Worm (Caenorhabditis elegans): ENCODE measurements around the gene R12B2.8.

The R12B2.8 gene

DNA sequence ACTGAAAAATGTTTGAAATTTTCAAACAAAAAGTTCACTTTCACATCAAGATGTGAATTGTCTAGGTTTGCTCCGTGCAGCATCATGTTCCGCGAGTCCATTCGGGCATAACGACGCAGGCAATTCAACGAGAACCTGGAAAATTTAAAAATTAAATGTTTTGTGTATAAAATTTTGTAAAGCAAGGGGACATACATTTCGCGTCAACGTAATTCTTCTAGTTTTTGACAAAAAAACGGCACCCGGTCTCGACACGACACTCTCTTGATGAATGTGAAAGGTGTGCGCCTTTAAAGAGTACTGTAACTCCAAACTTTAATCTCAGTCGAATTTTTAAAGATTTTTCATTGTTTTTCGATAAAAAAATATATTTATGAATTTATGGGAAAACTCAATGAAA, 10.3 kb downstream of the R12B2.8 start, which contains the start of gene R12B2.6:
Gene R12B2.6, minus strand, starts transcription at position 101 of the 400 bp plus-strand sequence.
- TF ChIP-seq snpc-4 (tag; optimal IDR thresholded peaks at IDR 0.05), result no peak
- TF ChIP-seq sea-2 (GFP tag; optimal IDR thresholded peaks at IDR 0.05), result no peak
- no peak for TF ChIP-seq R02D3.7 (tag; optimal IDR thresholded peaks at IDR 0.05)
- no peak for TF ChIP-seq nhr-237 (tag; optimal IDR thresholded peaks at IDR 0.05)
- TF ChIP-seq daf-12 (tag; optimal IDR thresholded peaks at IDR 0.05), result no peak
- no peak for TF ChIP-seq eor-1 (tag; optimal IDR thresholded peaks at IDR 0.05)
- TF ChIP-seq ceh-28 (tag; optimal IDR thresholded peaks at IDR 0.05), result no peak
- no peak for TF ChIP-seq fkh-2 (tag; optimal IDR thresholded peaks at IDR 0.05)
- no peak for TF ChIP-seq elt-2 (tag; optimal IDR thresholded peaks at IDR 0.05)
- TF ChIP-seq ceh-9 (tag; optimal IDR thresholded peaks at IDR 0.05), result no peak

DNA sequence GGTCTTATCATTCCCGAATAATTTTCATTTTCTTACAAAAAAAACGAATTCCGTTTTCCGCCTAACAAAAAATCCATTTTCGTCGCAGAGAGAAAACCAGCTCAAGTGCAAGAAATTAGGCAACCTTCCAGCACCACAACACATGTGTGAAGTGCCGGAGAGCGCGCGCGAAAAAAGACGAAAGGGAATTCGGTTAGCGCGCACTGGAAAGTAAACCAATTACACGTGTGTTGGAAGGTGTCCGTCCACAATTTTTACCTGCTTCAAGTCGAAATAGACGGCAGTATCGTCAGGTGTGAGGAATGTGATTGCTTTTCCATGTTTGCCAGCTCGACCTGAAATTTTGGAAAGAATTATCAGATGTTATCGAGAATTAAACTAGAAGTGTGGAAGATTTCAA, 10.9 kb downstream of the R12B2.8 start:
- TF ChIP-seq ceh-9 (tag; optimal IDR thresholded peaks at IDR 0.05) (no peak), nhr-67 (tag; optimal IDR thresholded peaks at IDR 0.05) (no peak), pqm-1 (tag; optimal IDR thresholded peaks at IDR 0.05) (no peak), ceh-28 (tag; optimal IDR thresholded peaks at IDR 0.05) (no peak), snpc-4 (tag; optimal IDR thresholded peaks at IDR 0.05) (no peak), sea-2 (GFP tag; optimal IDR thresholded peaks at IDR 0.05) (no peak), nhr-77 (tag; optimal IDR thresholded peaks at IDR 0.05) (no peak), nhr-25 (tag; optimal IDR thresholded peaks at IDR 0.05) (no peak), egl-27 (tag; optimal IDR thresholded peaks at IDR 0.05) (no peak), nhr-76 (tag; optimal IDR thresholded peaks at IDR 0.05) (no peak), nhr-237 (tag; optimal IDR thresholded peaks at IDR 0.05) (no peak), pha-4 (tag; optimal IDR thresholded peaks at IDR 0.05) (no peak), hmg-11 (tag; optimal IDR thresholded peaks at IDR 0.05) (no peak)

DNA sequence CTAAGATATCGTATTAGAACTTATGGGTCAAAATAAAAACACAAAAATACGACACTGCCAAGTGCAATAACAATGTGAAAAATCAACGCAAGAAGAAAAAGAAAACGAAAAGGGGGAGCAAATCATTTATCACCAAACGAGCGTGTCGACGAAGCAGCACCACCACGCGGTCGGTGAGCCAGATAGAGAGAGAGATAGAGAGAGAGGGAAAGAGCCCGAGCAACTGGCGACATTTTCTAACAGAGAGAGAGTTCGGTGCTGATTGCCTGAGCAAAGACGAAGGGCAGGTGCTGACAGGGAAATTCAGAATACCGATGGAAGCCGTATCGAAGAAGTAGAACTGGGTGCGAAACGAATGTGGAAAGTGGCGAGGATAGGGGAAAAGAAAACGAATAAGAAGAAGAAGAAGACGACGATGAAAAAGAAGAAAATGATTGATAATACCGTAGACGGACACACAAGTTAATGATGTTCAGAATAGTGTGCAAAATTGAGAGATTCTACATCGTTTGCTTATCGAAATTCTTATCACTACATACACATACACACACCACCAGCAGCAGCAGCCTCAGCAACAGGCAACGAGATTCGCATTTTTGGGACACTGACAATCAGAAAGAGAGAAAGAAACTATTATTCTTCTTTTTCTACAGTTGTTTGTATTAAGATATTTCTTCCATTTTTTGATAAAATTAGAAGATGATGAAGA, 11.6 kb downstream of the R12B2.8 start:
- TF ChIP-seq pqm-1 (tag; optimal IDR thresholded peaks at IDR 0.05) (peak; percentile 54), nfya-1 (tag; optimal IDR thresholded peaks at IDR 0.05; ENCODE audit: insufficient read depth) (peak; percentile 15), fkh-2 (tag; optimal IDR thresholded peaks at IDR 0.05) (no peak), R02D3.7 (tag; optimal IDR thresholded peaks at IDR 0.05) (no peak), unc-62 (GFP tag; optimal IDR thresholded peaks at IDR 0.05) (no peak), elt-2 (tag; optimal IDR thresholded peaks at IDR 0.05) (peak; percentile 88), nhr-23 (tag; optimal IDR thresholded peaks at IDR 0.05) (peak; percentile 68), unc-39 (tag; optimal IDR thresholded peaks at IDR 0.05) (no peak), aly-2 (tag; optimal IDR thresholded peaks at IDR 0.05) (no peak), nhr-43 (tag; optimal IDR thresholded peaks at IDR 0.05; ENCODE audit: poor library complexity, severe bottlenecking) (peak; percentile 65), ama-1 (optimal IDR thresholded peaks at IDR 0.05) (peak; percentile 20), elt-3 (tag; optimal IDR thresholded peaks at IDR 0.05) (peak in 2 of 3 experiments; percentile 78 to 88), lin-39 (tag; optimal IDR thresholded peaks at IDR 0.05) (peak; percentile 65), lsy-12 (tag; optimal IDR thresholded peaks at IDR 0.05) (peak; percentile 12)

DNA sequence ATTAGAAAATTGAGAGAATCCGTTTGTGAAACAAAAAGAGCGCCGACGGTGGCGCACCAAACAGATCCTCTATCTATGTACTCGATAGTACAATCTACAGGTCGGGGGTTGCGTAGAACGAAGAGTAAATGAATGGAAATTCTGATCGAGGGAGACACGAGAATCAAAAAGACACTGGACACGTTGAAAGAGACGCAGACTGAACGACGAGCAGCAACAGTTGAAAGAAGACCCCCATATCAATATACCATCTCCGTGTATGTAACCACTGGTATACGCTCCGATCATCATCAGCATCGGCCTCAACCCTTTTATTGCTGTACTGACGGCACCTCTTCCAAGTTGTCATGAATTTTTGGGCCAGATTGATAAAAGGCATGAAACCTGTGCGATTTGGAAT, 12.5 kb downstream of the R12B2.8 start:
- peak; percentile 50 for TF ChIP-seq elt-1 (tag; optimal IDR thresholded peaks at IDR 0.05)
- no peak for TF ChIP-seq fkh-10 (GFP tag; optimal IDR thresholded peaks at IDR 0.05)
- no peak for TF ChIP-seq ceh-28 (tag; optimal IDR thresholded peaks at IDR 0.05)
- no peak for TF ChIP-seq jun-1 (tag; optimal IDR thresholded peaks at IDR 0.05)
- TF ChIP-seq egl-27 (tag; optimal IDR thresholded peaks at IDR 0.05), result no peak
- TF ChIP-seq nhr-23 (tag; optimal IDR thresholded peaks at IDR 0.05), result peak; percentile 51
- peak; percentile 10 for TF ChIP-seq pha-4 (tag; optimal IDR thresholded peaks at IDR 0.05)

DNA sequence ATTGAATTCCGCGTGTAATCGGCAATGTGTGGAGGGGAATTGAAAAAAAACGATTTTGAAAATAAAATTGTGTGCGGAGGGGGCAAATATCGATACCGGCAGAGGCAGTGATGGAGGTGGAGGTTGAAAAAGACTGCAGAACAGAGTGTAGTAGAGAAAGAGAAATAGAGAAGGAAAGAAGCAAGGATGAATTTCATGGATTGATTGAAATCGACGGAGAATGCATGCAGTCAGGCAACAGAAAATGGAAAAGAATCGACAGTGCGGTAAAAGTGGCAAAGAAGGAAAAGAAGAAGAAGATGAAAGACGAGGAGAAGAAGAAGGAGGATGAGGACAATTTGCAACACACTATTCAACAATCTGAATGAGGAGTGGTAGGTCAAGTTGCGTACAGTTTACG, 13.1 kb downstream of the R12B2.8 start, which contains the start of gene W04D12.1:
Gene W04D12.1, plus strand, starts transcription at position 111 of the 400 bp plus-strand sequence.
- TF ChIP-seq mdl-1 (tag; optimal IDR thresholded peaks at IDR 0.05) (no peak), ceh-28 (tag; optimal IDR thresholded peaks at IDR 0.05) (peak; percentile 11), pha-4 (tag; optimal IDR thresholded peaks at IDR 0.05) (peak; percentile 43), nfya-1 (tag; optimal IDR thresholded peaks at IDR 0.05; ENCODE audit: insufficient read depth) (peak; percentile 19), nhr-23 (tag; optimal IDR thresholded peaks at IDR 0.05) (peak; percentile 8), sea-2 (GFP tag; optimal IDR thresholded peaks at IDR 0.05) (no peak)

Data from whole organism, L3 larva.